Worm (Caenorhabditis elegans) whole organism, young adult: ENCODE results near the gene lido-12.

Experiments
- B0336.3 ChIP-seq: fragments of 200-800 bp; sonication (Bioruptor generic); IDR thresholded peaks from 2 replicates; pipeline ENCODE4 v1.3.6; 2022; ENCODE audit warnings: missing genetic modification characterization, missing compliant biosample characterization
- F33H1.4 ChIP-seq: fragments of 200-800 bp; sonication (Bioruptor generic); IDR thresholded peaks from 2 replicates; pipeline ENCODE4 v1.3.6; 2022; ENCODE audit warnings: missing genetic modification reagents, missing genetic modification characterization, missing compliant biosample characterization
- F39B2.1 ChIP-seq: fragments of 200-800 bp; sonication (Bioruptor generic); IDR thresholded peaks from 2 replicates; pipeline ENCODE4 v1.3.6; 2022; ENCODE audit warnings: missing genetic modification reagents, missing genetic modification characterization, missing compliant biosample characterization
- F49E8.2 ChIP-seq: sonication (generic microtip); optimal IDR thresholded peaks from 3 replicates; lab custom pipeline; 2017; ENCODE audit warnings: missing genetic modification characterization, mild to moderate bottlenecking, missing compliant biosample characterization, antibody characterized with exemption, moderate library complexity; ENCODE audit not compliant: insufficient read depth
- F57C9.4 ChIP-seq: sonication (generic microtip); optimal IDR thresholded peaks from 2 replicates; lab custom pipeline; 2017; ENCODE audit warnings: mild to moderate bottlenecking, missing genetic modification characterization, missing compliant biosample characterization
- Y53F4B.3 ChIP-seq: fragments of 200-800 bp; sonication (Bioruptor generic); IDR thresholded peaks from 2 replicates; pipeline ENCODE4 v1.3.6; 2022; ENCODE audit warnings: missing genetic modification reagents, missing genetic modification characterization, missing compliant biosample characterization
- Y95B8A.8 ChIP-seq: fragments of 200-800 bp; sonication (Bioruptor generic); IDR thresholded peaks from 2 replicates; pipeline ENCODE4 v1.3.6; 2022; ENCODE audit warnings: missing genetic modification reagents, missing genetic modification characterization, missing compliant biosample characterization
- akir-1 ChIP-seq: fragments of 200-800 bp; sonication (Bioruptor generic); optimal IDR thresholded peaks from 2 replicates; lab custom pipeline; 2018; ENCODE audit warnings: mild to moderate bottlenecking, missing genetic modification characterization, moderate library complexity, missing compliant biosample characterization
- athp-1 ChIP-seq: sonication (generic microtip); optimal IDR thresholded peaks from 2 replicates; lab custom pipeline; 2017; ENCODE audit warnings: mild to moderate bottlenecking, missing genetic modification characterization, missing compliant biosample characterization
- attf-6 ChIP-seq: fragments of 200-800 bp; sonication (Bioruptor generic); IDR thresholded peaks from 2 replicates; pipeline ENCODE4 v1.3.6; 2022; ENCODE audit warnings: missing genetic modification reagents, missing genetic modification characterization, missing compliant biosample characterization
- cebp-1 ChIP-seq, 2 experiments: fragments of 200-800 bp in 1 of 2; sonication (Bioruptor generic) in 1 of 2; sonication (generic microtip) in 1 of 2; IDR thresholded peaks in 1 of 2; optimal IDR thresholded peaks in 1 of 2; 2 replicates each; pipeline versions ENCODE4 v1.3.6 to Lab custom; 2017 to 2022; ENCODE audit warnings: missing compliant biosample characterization in 2 of 2, missing genetic modification characterization in 2 of 2, mild to moderate bottlenecking in 1 of 2, missing genetic modification reagents in 1 of 2, moderate library complexity in 1 of 2
- cebp-2 ChIP-seq: fragments of 200-800 bp; sonication (Bioruptor generic); IDR thresholded peaks from 2 replicates; pipeline ENCODE4 v1.3.6; 2022; ENCODE audit warnings: missing genetic modification characterization, missing compliant biosample characterization
- ceh-100 ChIP-seq: fragments of 200-800 bp; sonication (Bioruptor generic); IDR thresholded peaks from 2 replicates; pipeline ENCODE4 v1.3.6; 2022; ENCODE audit warnings: missing genetic modification reagents, missing genetic modification characterization, missing compliant biosample characterization
- ceh-79 ChIP-seq: sonication (generic microtip); optimal IDR thresholded peaks from 2 replicates; lab custom pipeline; 2017; ENCODE audit warnings: mild to moderate bottlenecking, missing genetic modification characterization, missing compliant biosample characterization
- ceh-91 ChIP-seq: fragments of 200-800 bp; sonication (Bioruptor generic); IDR thresholded peaks from 2 replicates; pipeline ENCODE4 v1.3.6; 2022; ENCODE audit warnings: missing genetic modification reagents, missing genetic modification characterization, missing compliant biosample characterization
- chd-7 ChIP-seq: sonication (generic microtip); optimal IDR thresholded peaks from 2 replicates; lab custom pipeline; 2016; ENCODE audit warnings: mild to moderate bottlenecking, missing genetic modification characterization, moderate library complexity, missing compliant biosample characterization
- dpff-1 ChIP-seq: sonication (generic microtip); optimal IDR thresholded peaks from 2 replicates; lab custom pipeline; 2017; ENCODE audit warnings: mild to moderate bottlenecking, missing genetic modification characterization, missing compliant biosample characterization
- ekl-4 ChIP-seq: fragments of 200-800 bp; sonication (Bioruptor generic); IDR thresholded peaks from 2 replicates; pipeline ENCODE4 v1.3.6; 2022; ENCODE audit warnings: missing genetic modification reagents, missing genetic modification characterization, missing compliant biosample characterization
- him-1 ChIP-seq: sonication (generic microtip); optimal IDR thresholded peaks from 2 replicates; lab custom pipeline; 2016; ENCODE audit warnings: missing genotype, missing genetic modification reagents, missing genetic modification characterization, missing compliant biosample characterization
- hsf-1 ChIP-seq: fragments of 200-800 bp; sonication (Bioruptor generic); IDR thresholded peaks from 2 replicates; pipeline ENCODE4 v1.3.6; 2022; ENCODE audit warnings: missing genetic modification reagents, missing genetic modification characterization, missing compliant biosample characterization
- lag-1 ChIP-seq: fragments of 200-800 bp; sonication (Bioruptor generic); IDR thresholded peaks from 2 replicates; pipeline ENCODE4 v1.3.6; 2022; ENCODE audit warnings: missing genetic modification reagents, missing genetic modification characterization, missing compliant biosample characterization
- madf-6 ChIP-seq: fragments of 200-800 bp; sonication (Bioruptor generic); IDR thresholded peaks from 2 replicates; pipeline ENCODE4 v1.3.6; 2022; ENCODE audit warnings: missing genetic modification reagents, missing genetic modification characterization, missing compliant biosample characterization
- madf-8 ChIP-seq: fragments of 200-800 bp; sonication (Bioruptor generic); conservative IDR thresholded peaks from 2 replicates; pipeline ENCODE4 v1.3.6; 2022; ENCODE audit warnings: missing genetic modification reagents, missing genetic modification characterization, missing compliant biosample characterization
- mcd-1 ChIP-seq: fragments of 200-800 bp; sonication (Bioruptor generic); IDR thresholded peaks from 2 replicates; pipeline ENCODE4 v1.3.6; 2022; ENCODE audit warnings: missing genetic modification reagents, missing genetic modification characterization, missing compliant biosample characterization
- mxl-1 ChIP-seq: sonication (generic microtip); optimal IDR thresholded peaks from 2 replicates; lab custom pipeline; 2016; ENCODE audit warnings: missing genetic modification characterization, missing compliant biosample characterization
- sdz-38 ChIP-seq: sonication (generic microtip); optimal IDR thresholded peaks from 2 replicates; lab custom pipeline; 2016; ENCODE audit warnings: missing genotype, missing genetic modification characterization, missing compliant biosample characterization
- sea-2 ChIP-seq: fragments of 200-800 bp; sonication (Bioruptor generic); IDR thresholded peaks from 2 replicates; pipeline ENCODE4 v1.3.6; 2022; ENCODE audit warnings: missing genetic modification characterization, missing compliant biosample characterization
- snpc-1.3 ChIP-seq: sonication (generic microtip); optimal IDR thresholded peaks from 2 replicates; lab custom pipeline; 2017; ENCODE audit warnings: missing genetic modification characterization, mild to moderate bottlenecking, missing compliant biosample characterization, antibody characterized with exemption, moderate library complexity, missing genotype, missing genetic modification reagents; ENCODE audit not compliant: insufficient read depth
- snpc-3.4 ChIP-seq: sonication (generic microtip); optimal IDR thresholded peaks from 2 replicates; lab custom pipeline; 2017; ENCODE audit warnings: missing genetic modification characterization, mild to moderate bottlenecking, missing compliant biosample characterization, antibody characterized with exemption, moderate library complexity, missing genotype, missing genetic modification reagents
- snpc-4 ChIP-seq, 5 experiments: fragments of 150-350 bp in 1 of 5; sonication (generic microtip) in 4 of 5; optimal IDR thresholded peaks; 2 replicates each; lab custom pipeline; 2014 to 2018; ENCODE audit warnings: missing genetic modification characterization in 5 of 5, missing biosample characterization in 3 of 5, antibody characterized with exemption in 2 of 5, mild to moderate bottlenecking in 2 of 5, missing compliant biosample characterization in 2 of 5, missing genotype in 2 of 5, moderate library complexity in 2 of 5, missing genetic modification reagents in 1 of 5
- zim-3 ChIP-seq: sonication (generic microtip); optimal IDR thresholded peaks from 2 replicates; lab custom pipeline; 2017; ENCODE audit warnings: mild to moderate bottlenecking, missing genetic modification characterization, moderate library complexity, missing compliant biosample characterization

Gene lido-12

DNA sequence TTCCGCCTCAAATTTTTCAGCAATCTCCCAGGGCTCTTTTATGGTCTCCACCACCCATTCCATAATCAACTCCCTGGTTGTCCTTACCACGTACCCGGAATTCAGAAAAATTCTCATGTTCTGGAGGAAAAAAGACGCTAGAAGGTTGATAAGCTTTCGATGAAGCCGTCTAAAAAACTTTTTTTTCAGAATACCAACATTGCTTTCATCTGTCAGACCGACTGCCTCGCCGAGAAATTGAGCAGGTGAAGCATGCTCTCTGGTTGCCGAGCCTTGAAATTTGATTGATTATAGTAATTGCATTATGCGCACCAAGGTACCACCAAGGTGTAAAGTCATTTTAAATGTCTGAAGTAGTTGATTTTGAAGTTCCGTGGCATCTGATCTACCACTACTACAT is 40.3 kb downstream of the lido-12 start, which contains the start of gene sri-30:
Gene sri-30 (plus strand): TSS at position 301 of the 400 bp plus-strand sequence.
- no peak for TF ChIP-seq F39B2.1
- no peak for TF ChIP-seq ceh-91 (GFP tag; lab: Robert Waterston, UW)
- TF ChIP-seq Y95B8A.8 (GFP tag; lab: Robert Waterston, UW): no peak
- TF ChIP-seq sea-2 (GFP tag; lab: Robert Waterston, UW): no peak
- TF ChIP-seq ceh-79 (tag; lab: Kevin White, UChicago): no peak
- no peak for TF ChIP-seq zim-3 (tag; lab: Kevin White, UChicago)
- TF ChIP-seq attf-6 (GFP tag; lab: Robert Waterston, UW): no peak
- TF ChIP-seq cebp-2 (GFP tag; lab: Robert Waterston, UW): no peak
- TF ChIP-seq mxl-1 (tag; lab: Kevin White, UChicago): no peak
- TF ChIP-seq chd-7 (tag; lab: Kevin White, UChicago): no peak

DNA sequence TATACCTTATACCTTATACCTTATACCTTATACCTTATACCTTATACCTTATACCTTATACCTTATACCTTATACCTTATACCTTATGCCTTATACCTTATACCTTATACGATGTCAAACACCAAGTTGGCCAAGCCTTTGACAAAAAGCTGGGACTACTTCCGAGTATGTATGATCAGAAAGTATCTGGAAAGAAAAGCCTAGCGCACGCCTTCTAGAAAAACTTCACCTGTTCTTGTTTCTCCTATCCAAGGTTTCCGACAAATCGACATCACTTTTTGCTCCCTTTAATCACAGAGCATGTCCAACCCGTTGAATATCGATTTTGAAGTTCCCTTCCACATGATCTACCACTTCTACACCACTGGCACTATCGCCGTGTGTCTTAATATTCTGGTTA is 42.8 kb downstream of the lido-12 start, which contains the start of gene sri-28:
Gene sri-28 (plus strand): TSS at position 301 of the 400 bp plus-strand sequence.
- TF ChIP-seq snpc-4 (GFP tag; optimal IDR thresholded peaks at IDR 0.05; lab: Kevin White, UChicago) (no peak), snpc-4 (tag; optimal IDR thresholded peaks at IDR 0.05; lab: Kevin White, UChicago) (no peak), mcd-1 (no peak), madf-8 (no peak), B0336.3 (no peak), athp-1 (no peak), cebp-1 (GFP tag; IDR thresholded peaks at IDR 0.05; lab: Robert Waterston, UW) (no peak), cebp-1 (tag; optimal IDR thresholded peaks at IDR 0.05; lab: Kevin White, UChicago) (no peak), F49E8.2 (tag; lab: Kevin White, UChicago) (no peak), snpc-1.3 (tag; lab: Kevin White, UChicago) (no peak), akir-1 (no peak)

- no peak for TF ChIP-seq him-1 (tag; lab: Kevin White, UChicago)
- 0 out of 2 replicates have a peak, but pooled peaks have one; percentile 39 for TF ChIP-seq hsf-1 (GFP tag; lab: Robert Waterston, UW)
- peak; percentile 24; the same call in 1 of the 2 replicates for TF ChIP-seq madf-6 (GFP tag; lab: Robert Waterston, UW)
Observed at ce11 chrII:3048989-3049388, 43.4 kb downstream of the lido-12 start.

ce11 chrII:3050703-3051102 is 45.1 kb downstream of the lido-12 start, which contains the start of gene sri-31:
Gene sri-31, plus strand, starts transcription at chrII:3051003.
- TF ChIP-seq Y53F4B.3 (no peak), F33H1.4 (no peak), dpff-1 (tag; lab: Kevin White, UChicago) (no peak)

ce11 chrII:3051332-3051731 is 45.7 kb downstream of the lido-12 start:
- no peak for TF ChIP-seq Y53F4B.3
- no peak for TF ChIP-seq ceh-100 (GFP tag; lab: Robert Waterston, UW)
- no peak for TF ChIP-seq cebp-1 (GFP tag; IDR thresholded peaks at IDR 0.05; lab: Robert Waterston, UW)
- no peak for TF ChIP-seq cebp-1 (tag; optimal IDR thresholded peaks at IDR 0.05; lab: Kevin White, UChicago)
- no peak for TF ChIP-seq dpff-1 (tag; lab: Kevin White, UChicago)
- no peak for TF ChIP-seq snpc-3.4 (tag; lab: Kevin White, UChicago)
- no peak for TF ChIP-seq sdz-38
- no peak for TF ChIP-seq ekl-4 (GFP tag; lab: Robert Waterston, UW)
- TF ChIP-seq lag-1 (GFP tag; lab: Robert Waterston, UW): no peak
- no peak for TF ChIP-seq F57C9.4 (tag; lab: Kevin White, UChicago)
- TF ChIP-seq, all 124 proteins: peak for 0
